Fruit fly (Drosophila melanogaster) whole organism, prepupa: ENCODE data around the gene CG46318.

ENCODE experiments used
- CG4318 ChIP-seq: fragments of 200-800 bp; sonication (Bioruptor generic); optimal IDR thresholded peaks from 3 replicates; lab custom pipeline; 2017; ENCODE audit warnings: missing biosample characterization, mild to moderate bottlenecking, missing genetic modification characterization
- OdsH ChIP-seq: fragments of 200-800 bp; sonication (Bioruptor generic); optimal IDR thresholded peaks from 3 replicates; lab custom pipeline; 2016; ENCODE audit warnings: missing biosample characterization, missing genetic modification characterization

dm6 chr3R:18731241-18731640 is 50.8 kb downstream of the CG46318 start:
- TF ChIP-seq OdsH (GFP tag; lab: Kevin White, UChicago) (no peak), CG4318 (GFP tag; lab: Kevin White, UChicago) (no peak)
